Fruit fly (Drosophila melanogaster) whole organism, embryonic: Measurements from ENCODE around the gene HipHop.

Experiments used
- Atf6 ChIP-seq: fragments of 200-800 bp; sonication (Bioruptor generic); IDR thresholded peaks from 2 replicates; pipeline ENCODE4 v1.3.6; 2022; ENCODE audit warnings: missing biosample characterization, missing genetic modification characterization
- Awh ChIP-seq: fragments of 200-800 bp; sonication (Bioruptor generic); IDR thresholded peaks from 2 replicates; pipeline ENCODE4, ENCODE4 v1.3.6; 2022; ENCODE audit warnings: missing biosample characterization, missing genetic modification characterization
- CG10366 ChIP-seq: fragments of 200-800 bp; sonication (Bioruptor generic); IDR thresholded peaks from 2 replicates; pipeline ENCODE4 v1.3.6; 2022; ENCODE audit warnings: missing biosample characterization, missing genetic modification characterization
- CG11695 ChIP-seq: fragments of 200-800 bp; sonication (Bioruptor generic); IDR thresholded peaks from 3 replicates; pipeline ENCODE4 v1.3.6; 2022; ENCODE audit warnings: missing biosample characterization, missing genetic modification characterization
- CG1233 ChIP-seq: fragments of 200-800 bp; sonication (Bioruptor generic); optimal IDR thresholded peaks from 4 replicates; lab custom pipeline; 2018; ENCODE audit warnings: missing biosample characterization, mild to moderate bottlenecking, missing genetic modification characterization
- CG12391 ChIP-seq: fragments of 200-800 bp; sonication (Bioruptor generic); optimal IDR thresholded peaks from 3 replicates; lab custom pipeline; 2018; ENCODE audit warnings: missing biosample characterization, mild to moderate bottlenecking, missing genetic modification characterization, moderate library complexity
- CG12769 ChIP-seq: fragments of 200-800 bp; sonication (Bioruptor generic); optimal IDR thresholded peaks from 2 replicates; lab custom pipeline; 2019; ENCODE audit warnings: missing biosample characterization, mild to moderate bottlenecking, missing genetic modification characterization, moderate library complexity
- CG13894 ChIP-seq: fragments of 200-800 bp; sonication (Bioruptor generic); optimal IDR thresholded peaks from 3 replicates; lab custom pipeline; 2018; ENCODE audit warnings: missing biosample characterization, mild to moderate bottlenecking, missing genetic modification characterization, moderate library complexity
- CG16863 ChIP-seq: fragments of 200-800 bp; sonication (Bioruptor generic); optimal IDR thresholded peaks from 3 replicates; lab custom pipeline; 2016; ENCODE audit warnings: missing biosample characterization, missing genetic modification characterization
- CG17829 ChIP-seq: fragments of 200-800 bp; optimal IDR thresholded peaks from 2 replicates; lab custom pipeline; 2019; ENCODE audit warnings: missing biosample characterization, mild to moderate bottlenecking, missing genetic modification characterization, moderate library complexity
- CG2678 ChIP-seq: fragments of 200-800 bp; sonication (Bioruptor generic); optimal IDR thresholded peaks from 3 replicates; lab custom pipeline; 2019; ENCODE audit warnings: missing biosample characterization, mild to moderate bottlenecking, missing genetic modification characterization, moderate library complexity
- CG31388 ChIP-seq: fragments of 200-800 bp; sonication (Bioruptor generic); optimal IDR thresholded peaks from 2 replicates; lab custom pipeline; 2016; ENCODE audit warnings: missing biosample characterization, missing genetic modification characterization
- CG3838 ChIP-seq: fragments of 200-800 bp; sonication (Bioruptor generic); optimal IDR thresholded peaks from 3 replicates; lab custom pipeline; 2016; ENCODE audit warnings: missing biosample characterization, missing genetic modification characterization
- CG42726 ChIP-seq: fragments of 200-800 bp; sonication (Bioruptor generic); IDR thresholded peaks from 2 replicates; pipeline ENCODE4 v1.3.6; 2022; ENCODE audit warnings: missing biosample characterization, missing genetic modification characterization; ENCODE audit not compliant: partially characterized antibody
- CG5953 ChIP-seq: fragments of 200-800 bp; sonication (Bioruptor generic); IDR thresholded peaks from 2 replicates; pipeline ENCODE4 v1.3.6; 2022; ENCODE audit warnings: missing biosample characterization, missing genetic modification characterization
- CG6272 ChIP-seq: fragments of 200-800 bp; sonication (Bioruptor generic); IDR thresholded peaks from 2 replicates; pipeline ENCODE4 v1.3.6; 2022; ENCODE audit warnings: missing biosample characterization, missing genetic modification characterization
- CHES-1-like ChIP-seq: fragments of 200-800 bp; sonication (Bioruptor generic); optimal IDR thresholded peaks from 2 replicates; lab custom pipeline; 2016; ENCODE audit warnings: missing biosample characterization, missing genetic modification characterization
- D19A ChIP-seq: fragments of 200-800 bp; optimal IDR thresholded peaks from 3 replicates; lab custom pipeline; 2019; ENCODE audit warnings: missing biosample characterization, mild to moderate bottlenecking, missing genetic modification characterization, moderate library complexity
- Ets97D ChIP-seq: fragments of 200-800 bp; sonication (Bioruptor generic); optimal IDR thresholded peaks from 3 replicates; lab custom pipeline; 2016; ENCODE audit warnings: missing biosample characterization, missing genetic modification characterization
- Gug ChIP-seq: fragments of 200-800 bp; sonication (Bioruptor generic); IDR thresholded peaks from 4 replicates; pipeline ENCODE4 v1.3.6; 2022; ENCODE audit warnings: missing biosample characterization, missing genetic modification characterization
- H2.0 ChIP-seq: fragments of 200-800 bp; sonication (Bioruptor generic); IDR thresholded peaks from 2 replicates; pipeline ENCODE4 v1.3.6; 2022; ENCODE audit warnings: missing biosample characterization, missing genetic modification characterization
- HHEX ChIP-seq: fragments of 200-800 bp; sonication (Bioruptor generic); optimal IDR thresholded peaks from 3 replicates; lab custom pipeline; 2017; ENCODE audit warnings: missing biosample characterization, mild to moderate bottlenecking, missing genetic modification characterization, missing genetic modification reagents
- Nf-YA ChIP-seq: fragments of 200-800 bp; sonication (Bioruptor generic); IDR thresholded peaks from 2 replicates; pipeline ENCODE4 v1.3.6; 2022; ENCODE audit warnings: missing biosample characterization, missing genetic modification characterization
- Oli ChIP-seq: fragments of 200-800 bp; sonication (Bioruptor generic); optimal IDR thresholded peaks from 2 replicates; lab custom pipeline; 2018; ENCODE audit warnings: missing biosample characterization, mild to moderate bottlenecking, missing genetic modification characterization, moderate library complexity
- Sin3A ChIP-seq: fragments of >200 bp; optimal IDR thresholded peaks from 2 replicates; lab custom pipeline; 2018
- Six4 ChIP-seq: fragments of 200-800 bp; sonication (Bioruptor generic); optimal IDR thresholded peaks from 2 replicates; lab custom pipeline; 2016; ENCODE audit warnings: missing biosample characterization, missing genetic modification characterization
- Sox100B ChIP-seq: fragments of 200-800 bp; sonication (Bioruptor generic); optimal IDR thresholded peaks from 3 replicates; lab custom pipeline; 2018; ENCODE audit warnings: missing biosample characterization, mild to moderate bottlenecking, missing genetic modification characterization
- Sry-δ ChIP-seq: fragments of 200-800 bp; sonication (Bioruptor generic); optimal IDR thresholded peaks from 2 replicates; lab custom pipeline; 2016; ENCODE audit warnings: missing biosample characterization, missing genetic modification characterization
- bigmax ChIP-seq: fragments of 200-800 bp; sonication (Bioruptor generic); optimal IDR thresholded peaks from 2 replicates; lab custom pipeline; 2018; ENCODE audit warnings: missing biosample characterization, mild to moderate bottlenecking, missing genetic modification characterization
- cg ChIP-seq: fragments of 200-800 bp; sonication (Bioruptor generic); optimal IDR thresholded peaks from 3 replicates; lab custom pipeline; 2019; ENCODE audit warnings: missing biosample characterization, mild to moderate bottlenecking, missing genetic modification characterization, moderate library complexity
- chm ChIP-seq: fragments of 200-800 bp; sonication (Bioruptor generic); IDR thresholded peaks from 2 replicates; pipeline ENCODE4 v1.3.6; 2022; ENCODE audit warnings: missing biosample characterization, missing genetic modification characterization
- dmrt99B ChIP-seq: fragments of 200-800 bp; sonication (Bioruptor generic); optimal IDR thresholded peaks from 2 replicates; lab custom pipeline; 2018; ENCODE audit warnings: missing biosample characterization, mild to moderate bottlenecking, missing genetic modification characterization, moderate library complexity
- esg ChIP-seq: fragments of 200-800 bp; sonication (Bioruptor generic); conservative IDR thresholded peaks from 2 replicates; pipeline ENCODE4 v1.3.6; 2022; ENCODE audit warnings: missing biosample characterization, missing genetic modification characterization
- gcm2 ChIP-seq: fragments of 200-800 bp; sonication (Bioruptor generic); optimal IDR thresholded peaks from 2 replicates; lab custom pipeline; 2016; ENCODE audit warnings: missing biosample characterization, missing genetic modification characterization
- grau ChIP-seq: fragments of 200-800 bp; optimal IDR thresholded peaks from 3 replicates; lab custom pipeline; 2019; ENCODE audit warnings: missing biosample characterization, mild to moderate bottlenecking, missing genetic modification characterization, moderate library complexity
- hb ChIP-seq: fragments of 200-800 bp; sonication (Bioruptor generic); IDR thresholded peaks from 3 replicates; pipeline ENCODE4 v1.3.6; 2022; ENCODE audit warnings: missing biosample characterization, missing genetic modification characterization; ENCODE audit not compliant: partially characterized antibody
- her ChIP-seq: fragments of 200-800 bp; sonication (Bioruptor generic); optimal IDR thresholded peaks from 2 replicates; lab custom pipeline; 2016; ENCODE audit warnings: missing biosample characterization, missing genetic modification characterization
- lilli ChIP-seq: fragments of 200-800 bp; sonication (Bioruptor generic); optimal IDR thresholded peaks from 3 replicates; lab custom pipeline; 2016; ENCODE audit warnings: missing biosample characterization, missing genetic modification characterization
- lmd ChIP-seq: fragments of 200-800 bp; sonication (Bioruptor generic); IDR thresholded peaks from 2 replicates; pipeline ENCODE4 v1.3.6; 2022; ENCODE audit warnings: missing biosample characterization, missing genetic modification characterization
- nau ChIP-seq: fragments of 200-800 bp; sonication (Bioruptor generic); optimal IDR thresholded peaks from 3 replicates; lab custom pipeline; 2017; ENCODE audit warnings: missing biosample characterization, mild to moderate bottlenecking, missing genetic modification characterization, missing genetic modification reagents
- nerfin-1 ChIP-seq: fragments of 200-800 bp; sonication (Bioruptor generic); optimal IDR thresholded peaks from 3 replicates; lab custom pipeline; 2019; ENCODE audit warnings: missing biosample characterization, mild to moderate bottlenecking, missing genetic modification characterization, moderate library complexity
- nmo ChIP-seq: fragments of 200-800 bp; sonication (Bioruptor generic); optimal IDR thresholded peaks from 2 replicates; lab custom pipeline; 2018; ENCODE audit warnings: missing biosample characterization, mild to moderate bottlenecking, missing genetic modification characterization, moderate library complexity
- pan ChIP-seq, 4 experiments: fragments of >200 bp in 3 of 4; fragments of 200-800 bp in 1 of 4; sonication (Bioruptor generic) in 1 of 4; optimal IDR thresholded peaks in 3 of 4; IDR thresholded peaks in 1 of 4; 2 replicates each; pipeline versions ENCODE4 v1.3.6 to Lab custom; 2017 to 2022; ENCODE audit warnings: missing biosample characterization in 2 of 4, missing genetic modification characterization in 2 of 4, mixed read lengths in 1 of 4
- phol ChIP-seq: fragments of 200-800 bp; sonication (Bioruptor generic); optimal IDR thresholded peaks from 3 replicates; lab custom pipeline; 2018; ENCODE audit warnings: missing biosample characterization, mild to moderate bottlenecking, missing genetic modification characterization, moderate library complexity
- ranshi ChIP-seq: fragments of 200-800 bp; sonication (Bioruptor generic); IDR thresholded peaks from 2 replicates; pipeline ENCODE4 v1.3.6; 2022; ENCODE audit warnings: missing biosample characterization, missing genetic modification characterization
- sens ChIP-seq: fragments of 200-800 bp; sonication (Bioruptor generic); peaks from one replicate; lab custom pipeline; 2016; ENCODE audit warnings: missing biosample characterization, missing genetic modification characterization
- seq ChIP-seq: fragments of 200-800 bp; sonication (Bioruptor generic); IDR thresholded peaks from 2 replicates; pipeline ENCODE4 v1.3.6; 2022; ENCODE audit warnings: missing biosample characterization, missing genetic modification characterization
- toy ChIP-seq: fragments of 200-800 bp; sonication (Bioruptor generic); IDR thresholded peaks from 2 replicates; pipeline ENCODE4 v1.3.6; 2022; ENCODE audit warnings: missing biosample characterization, missing genetic modification characterization
- vvl ChIP-seq: fragments of 200-800 bp; sonication (Bioruptor generic); IDR thresholded peaks from 2 replicates; pipeline ENCODE4 v1.3.6; 2022; ENCODE audit warnings: missing biosample characterization, missing genetic modification characterization

Gene HipHop

DNA sequence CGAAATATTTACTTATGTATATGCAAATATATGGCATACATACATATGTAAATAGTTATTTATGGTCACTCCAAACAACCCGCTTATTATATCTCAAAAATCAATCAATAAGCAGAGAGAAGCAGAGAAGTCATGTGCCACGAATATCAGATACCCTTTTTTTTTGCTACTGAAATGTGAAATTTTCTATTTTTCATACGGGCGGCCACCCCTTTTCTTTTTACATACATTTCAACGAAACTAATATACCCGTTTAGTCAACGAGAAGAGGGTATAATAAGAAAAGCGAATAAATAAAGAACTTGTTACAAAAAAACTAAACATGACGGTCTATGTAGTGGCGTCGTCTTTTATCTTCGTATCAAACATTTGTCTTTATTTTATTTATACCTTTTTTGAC, 36.4 kb upstream of the HipHop start (continued):
- peak; percentile 44 for TF ChIP-seq CG12769 (tag; lab: Kevin White, UChicago)

DNA sequence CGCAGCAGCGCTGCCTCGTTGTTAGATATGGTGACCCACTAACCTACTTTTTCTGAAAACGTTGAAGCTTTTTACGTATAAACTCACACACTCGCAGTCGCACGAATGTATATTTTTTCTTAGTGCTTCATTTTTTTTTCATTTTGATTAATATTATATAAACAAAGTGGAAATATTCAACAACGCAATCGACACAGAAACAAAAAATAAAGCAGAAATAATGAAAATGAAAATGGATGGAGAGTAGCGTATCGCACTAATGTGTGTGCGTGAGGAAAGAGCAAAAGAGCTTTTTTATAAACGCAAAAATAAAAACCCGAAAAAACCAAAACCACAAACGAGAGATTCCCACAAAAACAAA, 34.9 kb upstream of the HipHop start:
- TF ChIP-seq bigmax (GFP tag; lab: Kevin White, UChicago): no peak
- peak; percentile 12 for TF ChIP-seq nau (GFP tag; lab: Kevin White, UChicago)
- TF ChIP-seq CG12391: peak; percentile 40
- TF ChIP-seq hb (GFP tag; lab: Robert Waterston, UW): no peak
- no peak for TF ChIP-seq Six4 (GFP tag; lab: Kevin White, UChicago)
- TF ChIP-seq lmd: peak; percentile 33; the same call in 1 of the 2 replicates
- TF ChIP-seq Sry-δ (GFP tag; lab: Kevin White, UChicago): no peak
- peak; percentile 47; the same call in 1 of the 2 replicates for TF ChIP-seq ranshi (GFP tag; lab: Robert Waterston, UW)
- no peak for TF ChIP-seq nerfin-1
- no peak for TF ChIP-seq CG42726 (GFP tag; lab: Robert Waterston, UW)
- peak; percentile 49 for TF ChIP-seq H2.0 (GFP tag; lab: Robert Waterston, UW)
- 0 out of 2 replicates have a peak, but pooled peaks have one; percentile 20 for TF ChIP-seq toy (GFP tag; lab: Robert Waterston, UW)
- peak; percentile 31 for TF ChIP-seq lilli (GFP tag; lab: Kevin White, UChicago)
- no peak for TF ChIP-seq D19A (tag; lab: Kevin White, UChicago)
- TF ChIP-seq Oli (tag; lab: Kevin White, UChicago): peak; percentile 28
- TF ChIP-seq CG10366 (GFP tag; lab: Robert Waterston, UW): peak; percentile 35
- TF ChIP-seq grau (tag; lab: Kevin White, UChicago): peak; percentile 38
- no peak for TF ChIP-seq Nf-YA
- peak; percentile 11 for TF ChIP-seq nmo (GFP tag; lab: Kevin White, UChicago)
- TF ChIP-seq CG1233: no peak
- peak; percentile 48; the same call in 1 of the 2 replicates for TF ChIP-seq vvl (GFP tag; lab: Robert Waterston, UW)
- peak; percentile 19 for TF ChIP-seq CG17829
- TF ChIP-seq cg (GFP tag; lab: Kevin White, UChicago): peak; percentile 56
- peak; percentile 57; the same call in 1 of the 2 replicates for TF ChIP-seq Atf6 (GFP tag; lab: Robert Waterston, UW)
- no peak for TF ChIP-seq CG31388 (GFP tag; lab: Kevin White, UChicago)
- TF ChIP-seq CG3838 (GFP tag; lab: Kevin White, UChicago): no peak
- peak; percentile 47 for TF ChIP-seq dmrt99B
- no peak for TF ChIP-seq her (GFP tag; lab: Kevin White, UChicago)
- TF ChIP-seq esg (GFP tag; lab: Robert Waterston, UW): peak; percentile 47
- TF ChIP-seq Sin3A: no peak
- no peak for TF ChIP-seq CG13894 (tag; lab: Kevin White, UChicago)
- peak; percentile 8 for TF ChIP-seq phol (tag; lab: Kevin White, UChicago)
- TF ChIP-seq CG2678: peak; percentile 52
- TF ChIP-seq Sox100B: no peak
- TF ChIP-seq Ets97D (GFP tag; lab: Kevin White, UChicago): peak; percentile 25
- 0 out of 4 replicates have a peak, but pooled peaks have one; percentile 7 for TF ChIP-seq Gug (GFP tag; lab: Robert Waterston, UW)
- 0 out of 2 replicates have a peak, but pooled peaks have one; percentile 49 for TF ChIP-seq chm (GFP tag; lab: Robert Waterston, UW)
- peak; percentile 25 for TF ChIP-seq sens (GFP tag; lab: Kevin White, UChicago)
- 0 out of 2 replicates have a peak, but pooled peaks have one; percentile 4 for TF ChIP-seq CG5953 (GFP tag; lab: Robert Waterston, UW)
- no peak for TF ChIP-seq pan (optimal IDR thresholded peaks at IDR 0.05; lab: Kevin White, UChicago)
- peak in 1 of 2 experiments; percentile 79 for TF ChIP-seq pan (GFP tag; optimal IDR thresholded peaks at IDR 0.05 in 1 of 2, IDR thresholded peaks at IDR 0.05 in 1 of 2)
- no peak for TF ChIP-seq gcm2
- TF ChIP-seq CG11695 (GFP tag; lab: Robert Waterston, UW): peak; percentile 74; the same call in 2 of the 3 replicates
- peak; percentile 26; the same call in 1 of the 2 replicates for TF ChIP-seq seq (GFP tag; lab: Robert Waterston, UW)
- no peak for TF ChIP-seq CG6272 (GFP tag; lab: Robert Waterston, UW)
- TF ChIP-seq CG16863 (GFP tag; lab: Kevin White, UChicago): no peak
- TF ChIP-seq Awh: peak; percentile 39; the same call in 1 of the 2 replicates
- no peak for TF ChIP-seq CHES-1-like
- TF ChIP-seq HHEX (GFP tag; lab: Kevin White, UChicago): peak; percentile 7
